Worm (Caenorhabditis elegans): ENCODE data around the gene H23L24.4.

ce11 chrIV:8718153-8718552, 12.7 kb upstream of the H23L24.4 start, which contains the start of gene H23L24.1:
- TF ChIP-seq nhr-237 (tag; optimal IDR thresholded peaks at IDR 0.05) (no peak), egl-27 (tag; optimal IDR thresholded peaks at IDR 0.05) (no peak), ZK546.5 (tag; optimal IDR thresholded peaks at IDR 0.05) (no peak), unc-39 (tag; optimal IDR thresholded peaks at IDR 0.05) (no peak), nhr-111 (GFP tag; optimal IDR thresholded peaks at IDR 0.05) (no peak), skn-1 (tag; optimal IDR thresholded peaks at IDR 0.05) (no peak), jun-1 (tag; optimal IDR thresholded peaks at IDR 0.05) (no peak), lir-3 (tag; optimal IDR thresholded peaks at IDR 0.05) (no peak), nhr-28 (tag; optimal IDR thresholded peaks at IDR 0.05) (no peak), fkh-10 (GFP tag; optimal IDR thresholded peaks at IDR 0.05) (no peak), ctbp-1 (GFP tag; IDR thresholded peaks at IDR 0.05) (no peak), cey-2 (tag; optimal IDR thresholded peaks at IDR 0.05; ENCODE audit: borderline replicate concordance, insufficient read depth) (no peak), php-3 (GFP tag; IDR thresholded peaks at IDR 0.05) (no peak), dmd-8 (GFP tag; IDR thresholded peaks at IDR 0.05) (no peak)

Measured in whole organism, L4 larva.